Fruit fly (Drosophila melanogaster): ENCODE measurements around the gene scf.

The scf gene

DNA sequence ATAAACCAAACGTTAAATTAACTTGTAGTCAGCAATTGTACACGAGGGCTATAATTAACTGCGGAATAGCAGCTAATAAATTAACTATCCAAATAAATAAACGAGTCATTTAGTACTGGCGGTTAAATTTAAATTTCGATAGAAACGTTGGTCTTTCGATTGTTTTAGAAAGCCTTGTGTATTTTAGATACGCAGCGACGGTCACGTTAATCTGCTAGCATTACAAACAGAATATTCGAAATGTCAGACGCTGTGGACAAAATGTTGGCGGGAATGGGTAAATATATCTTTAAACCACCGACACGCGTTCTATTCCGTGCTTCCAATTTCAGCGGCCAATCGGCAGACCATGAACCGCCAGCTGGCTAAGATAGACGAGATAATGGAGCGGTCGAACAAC lies 33.1 kb downstream of the scf start, which contains the start of gene msd1 (continued):
- TF ChIP-seq E2f2 (GFP tag; IDR thresholded peaks at IDR 0.05) = peak; percentile 97
- peak; percentile 4 for TF ChIP-seq HmgZ (tag; optimal IDR thresholded peaks at IDR 0.05)
- no peak for TF ChIP-seq CG17802 (tag; optimal IDR thresholded peaks at IDR 0.05)
- TF ChIP-seq onecut (GFP tag; IDR thresholded peaks at IDR 0.05) = no peak
- TF ChIP-seq CG2678 (tag; optimal IDR thresholded peaks at IDR 0.05) = no peak
- no peak for TF ChIP-seq fd102C (GFP tag; optimal IDR thresholded peaks at IDR 0.05)
- 0 out of 2 replicates have a peak, but pooled peaks have one; percentile 41 for TF ChIP-seq ato (GFP tag; IDR thresholded peaks at IDR 0.05; ENCODE audit: partially characterized antibody)
- no peak for TF ChIP-seq klu (GFP tag; IDR thresholded peaks at IDR 0.05)
- TF ChIP-seq Nf-YB (GFP tag; optimal IDR thresholded peaks at IDR 0.05) = no peak
- TF ChIP-seq pros (GFP tag; optimal IDR thresholded peaks at IDR 0.05) = no peak
- no peak for TF ChIP-seq Adf1 (GFP tag; IDR thresholded peaks at IDR 0.05)
- no peak for TF ChIP-seq Scr (GFP tag; IDR thresholded peaks at IDR 0.05; ENCODE audit: partially characterized antibody)
- TF ChIP-seq CG11695 (GFP tag; IDR thresholded peaks at IDR 0.05) = no peak
- TF ChIP-seq CG11247 (GFP tag; IDR thresholded peaks at IDR 0.05) = no peak
- TF ChIP-seq Trl (optimal IDR thresholded peaks at IDR 0.05) = no peak
- TF ChIP-seq Trl (GFP tag; optimal IDR thresholded peaks at IDR 0.05) = no peak
- no peak for TF ChIP-seq tup (GFP tag; optimal IDR thresholded peaks at IDR 0.05)
- TF ChIP-seq sens (GFP tag) = peak; percentile 48
- no peak for TF ChIP-seq slou (GFP tag; optimal IDR thresholded peaks at IDR 0.05)
- TF ChIP-seq stwl (tag; optimal IDR thresholded peaks at IDR 0.05) = peak; percentile 5
- TF ChIP-seq CG6683 (GFP tag; optimal IDR thresholded peaks at IDR 0.05) = no peak
- peak; percentile 3 for TF ChIP-seq trem (tag; optimal IDR thresholded peaks at IDR 0.05)
- no peak for TF ChIP-seq ab (GFP tag; optimal IDR thresholded peaks at IDR 0.05)
- TF ChIP-seq inv (GFP tag; IDR thresholded peaks at IDR 0.05; ENCODE audit: partially characterized antibody) = no peak
- TF ChIP-seq CG4820 (GFP tag; optimal IDR thresholded peaks at IDR 0.05) = no peak
- TF ChIP-seq corto (GFP tag; optimal IDR thresholded peaks at IDR 0.05) = no peak
- TF ChIP-seq CTCF (GFP tag; optimal IDR thresholded peaks at IDR 0.05) = no peak
- no peak for TF ChIP-seq peb (GFP tag; IDR thresholded peaks at IDR 0.05)
- no peak for TF ChIP-seq pita (GFP tag; optimal IDR thresholded peaks at IDR 0.05)
- no peak for TF ChIP-seq Poxn (GFP tag; IDR thresholded peaks at IDR 0.05)
- TF ChIP-seq pb (GFP tag; optimal IDR thresholded peaks at IDR 0.05) = no peak
- TF ChIP-seq gem (tag; optimal IDR thresholded peaks at IDR 0.05) = no peak
- peak; percentile 32 for TF ChIP-seq BEAF-32 (GFP tag; optimal IDR thresholded peaks at IDR 0.05)
- TF ChIP-seq Fer3 (tag; optimal IDR thresholded peaks at IDR 0.05) = no peak
- TF ChIP-seq CG15073 (GFP tag; optimal IDR thresholded peaks at IDR 0.05) = no peak

DNA sequence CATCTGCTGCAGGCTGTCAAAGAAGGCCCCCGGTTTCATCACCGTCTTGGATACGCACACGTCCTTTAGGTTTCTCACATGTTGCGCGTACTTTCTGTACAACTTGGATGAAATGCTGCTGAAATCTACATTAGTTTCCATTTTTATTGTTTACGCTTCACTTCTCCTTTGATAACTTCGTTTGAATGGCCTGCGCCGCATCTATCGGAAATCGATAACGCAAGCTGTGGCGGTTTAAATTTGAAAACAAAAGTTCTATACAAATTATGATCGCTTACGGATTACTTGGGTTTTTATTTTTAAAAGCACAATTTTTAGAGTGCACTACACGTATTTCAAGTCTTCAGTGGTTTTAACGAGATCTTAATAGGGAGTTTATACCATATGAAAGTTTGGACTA lies 34.5 kb downstream of the scf start, which contains the start of gene msd5:
msd5 (minus strand) TSS at position 174 of the 400 bp plus-strand sequence.
- TF ChIP-seq gfzf (GFP tag; optimal IDR thresholded peaks at IDR 0.05) (peak; percentile 24), CG1792 (GFP tag; optimal IDR thresholded peaks at IDR 0.05) (no peak), bbx (GFP tag; IDR thresholded peaks at IDR 0.05; ENCODE audit: partially characterized antibody) (peak; percentile 30; the same call in 1 of the 2 replicates), CG34224 (GFP tag; IDR thresholded peaks at IDR 0.05; ENCODE audit: partially characterized antibody) (peak; percentile 66), unc-4 (GFP tag; IDR thresholded peaks at IDR 0.05; ENCODE audit: partially characterized antibody) (peak; percentile 34; the same call in 1 of the 2 replicates), phol (tag; optimal IDR thresholded peaks at IDR 0.05) (peak; percentile 10), Myb (GFP tag; optimal IDR thresholded peaks at IDR 0.05) (peak; percentile 42), hb (GFP tag; IDR thresholded peaks at IDR 0.05; ENCODE audit: partially characterized antibody) (0 out of 3 replicates have a peak, but pooled peaks have one; percentile 47), CG2116 (GFP tag; optimal IDR thresholded peaks at IDR 0.05) (peak; percentile 28), Dref (GFP tag; IDR thresholded peaks at IDR 0.05) (peak; percentile 73), CG7963 (GFP tag; IDR thresholded peaks at IDR 0.05; ENCODE audit: partially characterized antibody) (peak; percentile 66), E2f2 (GFP tag; IDR thresholded peaks at IDR 0.05) (peak; percentile 96), D19A (tag; optimal IDR thresholded peaks at IDR 0.05) (no peak), zen2 (GFP tag; IDR thresholded peaks at IDR 0.05; ENCODE audit: partially characterized antibody) (0 out of 3 replicates have a peak, but pooled peaks have one; percentile 52), CG14860 (GFP tag; IDR thresholded peaks at IDR 0.05; ENCODE audit: partially characterized antibody) (peak; percentile 42; the same call in 2 of the 3 replicates), ato (GFP tag; IDR thresholded peaks at IDR 0.05; ENCODE audit: partially characterized antibody) (peak; percentile 54; the same call in 1 of the 2 replicates), sna (GFP tag; IDR thresholded peaks at IDR 0.05; ENCODE audit: partially characterized antibody) (peak; percentile 39; the same call in 1 of the 2 replicates), YL-1 (GFP tag; optimal IDR thresholded peaks at IDR 0.05) (no peak), ems (GFP tag; optimal IDR thresholded peaks at IDR 0.05) (no peak)
